Worm (Caenorhabditis elegans) whole organism, late embryonic: ENCODE measurements around the gene Y60C6A.2.
"Not testable (repeated sequence)": the region's sequence is repeated elsewhere in the genome, so short reads cannot be mapped to it uniquely, and the experiment has no call there.

Experiments
- C08G9.2 ChIP-seq: sonication (generic microtip); optimal IDR thresholded peaks from 2 replicates; lab custom pipeline; 2016; ENCODE audit warnings: mild to moderate bottlenecking, missing genetic modification characterization, moderate library complexity, missing compliant biosample characterization
- C38D4.7 ChIP-seq: fragments of 200-800 bp; sonication (Bioruptor generic); optimal IDR thresholded peaks from 2 replicates; lab custom pipeline; 2018; ENCODE audit warnings: mild to moderate bottlenecking, missing genetic modification characterization, moderate library complexity, missing compliant biosample characterization
- K02D7.2 ChIP-seq: sonication (generic microtip); optimal IDR thresholded peaks from 2 replicates; lab custom pipeline; 2017; ENCODE audit warnings: mild to moderate bottlenecking, missing genetic modification characterization, missing compliant biosample characterization
- ceh-18 ChIP-seq: sonication (generic microtip); optimal IDR thresholded peaks from 2 replicates; lab custom pipeline; 2016; ENCODE audit warnings: missing genetic modification characterization, missing compliant biosample characterization
- ceh-22 ChIP-seq: sonication (generic microtip); optimal IDR thresholded peaks from 2 replicates; lab custom pipeline; 2017; ENCODE audit warnings: missing biosample characterization, missing genetic modification characterization
- ceh-31 ChIP-seq: sonication (generic microtip); optimal IDR thresholded peaks from 2 replicates; lab custom pipeline; 2016; ENCODE audit warnings: missing genetic modification characterization, missing compliant biosample characterization
- ceh-34 ChIP-seq: sonication (generic microtip); optimal IDR thresholded peaks from 2 replicates; lab custom pipeline; 2016; ENCODE audit warnings: mild to moderate bottlenecking, missing genetic modification characterization, missing compliant biosample characterization
- ceh-48 ChIP-seq: sonication (generic microtip); optimal IDR thresholded peaks from 2 replicates; lab custom pipeline; 2016; ENCODE audit warnings: missing genetic modification characterization, inconsistent platforms, missing compliant biosample characterization
- dve-1 ChIP-seq: sonication (generic microtip); optimal IDR thresholded peaks from 2 replicates; lab custom pipeline; 2017; ENCODE audit warnings: antibody characterized with exemption, mild to moderate bottlenecking, missing genetic modification characterization, missing compliant biosample characterization
- ets-4 ChIP-seq: sonication (generic microtip); optimal IDR thresholded peaks from 2 replicates; lab custom pipeline; 2016; ENCODE audit warnings: missing genetic modification characterization, missing compliant biosample characterization
- fax-1 ChIP-seq: sonication (generic microtip); optimal IDR thresholded peaks from 2 replicates; lab custom pipeline; 2016; ENCODE audit warnings: missing genotype, missing genetic modification characterization, missing compliant biosample characterization
- fkh-10 ChIP-seq: fragments of 150-350 bp; optimal IDR thresholded peaks from 2 replicates; lab custom pipeline; 2014; ENCODE audit warnings: missing biosample characterization, missing genetic modification reagents, missing genetic modification characterization
- fkh-6 ChIP-seq: sonication (generic microtip); optimal IDR thresholded peaks from 2 replicates; lab custom pipeline; 2016; ENCODE audit warnings: missing genetic modification characterization, missing compliant biosample characterization
- hlh-13 ChIP-seq: fragments of 200-800 bp; sonication (Bioruptor generic); optimal IDR thresholded peaks from 2 replicates; lab custom pipeline; 2018; ENCODE audit warnings: mild to moderate bottlenecking, missing genetic modification characterization, missing compliant biosample characterization
- hlh-30 ChIP-seq: sonication (generic microtip); optimal IDR thresholded peaks from 2 replicates; lab custom pipeline; 2017; ENCODE audit warnings: antibody characterized with exemption, missing genetic modification characterization, missing compliant biosample characterization; ENCODE audit not compliant: insufficient read depth
- hlh-8 ChIP-seq: sonication (generic microtip); optimal IDR thresholded peaks from 2 replicates; lab custom pipeline; 2016; ENCODE audit warnings: missing genotype, missing genetic modification characterization, missing compliant biosample characterization
- lim-6 ChIP-seq: sonication (generic microtip); optimal IDR thresholded peaks from 2 replicates; lab custom pipeline; 2016; ENCODE audit warnings: missing genetic modification characterization, missing compliant biosample characterization
- madf-2 ChIP-seq: sonication (generic microtip); optimal IDR thresholded peaks from 2 replicates; lab custom pipeline; 2017; ENCODE audit warnings: missing genetic modification characterization, missing compliant biosample characterization
- mec-3 ChIP-seq: sonication (generic microtip); optimal IDR thresholded peaks from 2 replicates; lab custom pipeline; 2016; ENCODE audit warnings: borderline replicate concordance, missing genetic modification characterization, missing compliant biosample characterization
- nhr-11 ChIP-seq: fragments of 150-350 bp; optimal IDR thresholded peaks from 2 replicates; lab custom pipeline; 2014; ENCODE audit warnings: missing biosample characterization, missing genetic modification characterization
- npax-4 ChIP-seq: sonication (generic microtip); optimal IDR thresholded peaks from 2 replicates; lab custom pipeline; 2016; ENCODE audit warnings: missing genetic modification characterization, missing compliant biosample characterization
- odd-2 ChIP-seq: sonication (generic microtip); optimal IDR thresholded peaks from 2 replicates; lab custom pipeline; 2017; ENCODE audit warnings: antibody characterized with exemption, mild to moderate bottlenecking, missing genetic modification characterization, missing compliant biosample characterization
- pag-3 ChIP-seq: sonication (generic microtip); optimal IDR thresholded peaks from 2 replicates; lab custom pipeline; 2016; ENCODE audit warnings: missing compliant biosample characterization, missing genetic modification characterization, borderline replicate concordance
- pqm-1 ChIP-seq: sonication (generic microtip); optimal IDR thresholded peaks from 2 replicates; lab custom pipeline; 2016; ENCODE audit warnings: missing genetic modification characterization, missing compliant biosample characterization
- rnt-1 ChIP-seq: sonication (generic microtip); optimal IDR thresholded peaks from 2 replicates; lab custom pipeline; 2016; ENCODE audit warnings: missing genetic modification characterization, missing compliant biosample characterization
- sox-2 ChIP-seq: fragments of 200-800 bp; sonication (Bioruptor generic); IDR thresholded peaks from 2 replicates; pipeline ENCODE4 v1.3.6; 2022; ENCODE audit warnings: missing genetic modification reagents, missing genetic modification characterization, missing compliant biosample characterization
- sox-4 ChIP-seq: sonication (generic microtip); optimal IDR thresholded peaks from 2 replicates; lab custom pipeline; 2017; ENCODE audit warnings: mild to moderate bottlenecking, missing genetic modification characterization, inconsistent platforms, missing compliant biosample characterization
- syd-9 ChIP-seq: sonication (generic microtip); optimal IDR thresholded peaks from 2 replicates; lab custom pipeline; 2016; ENCODE audit warnings: mild to moderate bottlenecking, missing genetic modification characterization, moderate library complexity, missing compliant biosample characterization
- tbx-2 ChIP-seq: sonication (generic microtip); optimal IDR thresholded peaks from 2 replicates; lab custom pipeline; 2016; ENCODE audit warnings: missing genetic modification characterization, missing compliant biosample characterization
- tbx-7 ChIP-seq: sonication (generic microtip); optimal IDR thresholded peaks from 2 replicates; lab custom pipeline; 2016; ENCODE audit warnings: missing genotype, missing genetic modification characterization, missing compliant biosample characterization
- unc-42 ChIP-seq: sonication (generic microtip); optimal IDR thresholded peaks from 2 replicates; lab custom pipeline; 2016; ENCODE audit warnings: missing genotype, missing genetic modification characterization, missing compliant biosample characterization
- unc-55 ChIP-seq: sonication (generic microtip); optimal IDR thresholded peaks from 2 replicates; lab custom pipeline; 2017; ENCODE audit warnings: missing biosample characterization, missing genetic modification reagents, missing genetic modification characterization
- zip-5 ChIP-seq: sonication (generic microtip); optimal IDR thresholded peaks from 2 replicates; lab custom pipeline; 2016; ENCODE audit warnings: missing genetic modification characterization, missing compliant biosample characterization
- ztf-16 ChIP-seq: sonication (generic microtip); optimal IDR thresholded peaks from 2 replicates; lab custom pipeline; 2017; ENCODE audit warnings: missing genetic modification characterization, missing compliant biosample characterization

The Y60C6A.2 gene

ce11 chrV:4766501-4766900, 18.7 kb downstream of the Y60C6A.2 start, which contains the start of gene C18G1.8:
Gene C18G1.8, minus strand, starts transcription at chrV:4766601.
- TF ChIP-seq pag-3 (tag; lab: Kevin White, UChicago) (no peak), fkh-10 (no peak), fax-1 (tag; lab: Kevin White, UChicago) (no peak), C38D4.7 (GFP tag; lab: Kevin White, UChicago) (no peak), hlh-30 (tag; lab: Kevin White, UChicago) (no peak), tbx-7 (tag; lab: Kevin White, UChicago) (no peak), npax-4 (tag; lab: Kevin White, UChicago) (no peak), pqm-1 (tag; lab: Kevin White, UChicago) (no peak), rnt-1 (no peak), syd-9 (tag; lab: Kevin White, UChicago) (no peak), sox-2 (GFP tag; lab: Robert Waterston, UW) (no peak)

ce11 chrV:4760674-4761073, 24.6 kb downstream of the Y60C6A.2 start, which contains the start of gene bgnt-1.4:
Gene bgnt-1.4, plus strand, starts transcription at chrV:4760974.
- not testable (repeated sequence) for TF ChIP-seq tbx-2, ets-4, ceh-31 (tag; lab: Kevin White, UChicago)

ce11 chrV:4758540-4758939, 26.7 kb downstream of the Y60C6A.2 start:
- no peak for TF ChIP-seq fax-1 (tag; lab: Kevin White, UChicago)
- no peak for TF ChIP-seq mec-3 (tag; lab: Kevin White, UChicago)
- no peak for TF ChIP-seq C38D4.7 (GFP tag; lab: Kevin White, UChicago)
- no peak for TF ChIP-seq lim-6 (tag; lab: Kevin White, UChicago)
- TF ChIP-seq zip-5 (tag; lab: Kevin White, UChicago), result no peak
- no peak for TF ChIP-seq hlh-30 (tag; lab: Kevin White, UChicago)
- TF ChIP-seq, all 69 proteins: peak for 0

ce11 chrV:4758019-4758418, 27.2 kb downstream of the Y60C6A.2 start:
- no peak for TF ChIP-seq K02D7.2 (tag; lab: Kevin White, UChicago)
- TF ChIP-seq ceh-18 (tag; lab: Kevin White, UChicago), result no peak
- TF ChIP-seq hlh-13 (GFP tag; lab: Kevin White, UChicago), result no peak
- TF ChIP-seq unc-42 (tag; lab: Kevin White, UChicago), result no peak
- no peak for TF ChIP-seq ets-4 (tag; lab: Kevin White, UChicago)
- TF ChIP-seq ztf-16 (tag; lab: Kevin White, UChicago), result no peak
- no peak for TF ChIP-seq pag-3 (tag; lab: Kevin White, UChicago)
- TF ChIP-seq fax-1 (tag; lab: Kevin White, UChicago), result no peak
- TF ChIP-seq hlh-8 (tag; lab: Kevin White, UChicago), result no peak
- no peak for TF ChIP-seq odd-2 (tag; lab: Kevin White, UChicago)
- TF ChIP-seq ceh-48, result no peak
- no peak for TF ChIP-seq sox-4 (tag; lab: Kevin White, UChicago)
- no peak for TF ChIP-seq madf-2 (tag; lab: Kevin White, UChicago)
- TF ChIP-seq ceh-22, result no peak

- TF ChIP-seq ceh-34 (tag; lab: Kevin White, UChicago) (no peak), dve-1 (no peak), rnt-1 (no peak), C08G9.2 (tag; lab: Kevin White, UChicago) (no peak), unc-55 (GFP tag; lab: Kevin White, UChicago) (no peak), fkh-6 (tag; lab: Kevin White, UChicago) (no peak), nhr-11 (tag; lab: Kevin White, UChicago) (no peak)
Observed at ce11 chrV:4755308-4756029, 29.8 kb downstream of the Y60C6A.2 start, which contains the start of gene pgl-3. Gene pgl-3, plus strand, starts transcription at chrV:4755979.
